Worm (Caenorhabditis elegans) whole organism, L3 larva: Measurements from ENCODE around the gene col-41.

Source experiments
- R02D3.7 ChIP-seq: fragments of 150-350 bp; optimal IDR thresholded peaks from 2 replicates; lab custom pipeline; 2014; ENCODE audit warnings: missing biosample characterization, missing genetic modification characterization
- ZK546.5 ChIP-seq: sonication (generic microtip); optimal IDR thresholded peaks from 2 replicates; lab custom pipeline; 2017; ENCODE audit warnings: missing biosample characterization, missing genetic modification characterization
- aly-2 ChIP-seq: fragments of 150-350 bp; optimal IDR thresholded peaks from 2 replicates; lab custom pipeline; 2014; ENCODE audit warnings: missing biosample characterization, missing genetic modification characterization
- ama-1 ChIP-seq: fragments of 150-350 bp; optimal IDR thresholded peaks from 2 replicates; lab custom pipeline; 2018
- ceh-16 ChIP-seq: sonication (generic microtip); optimal IDR thresholded peaks from 2 replicates; lab custom pipeline; 2017; ENCODE audit warnings: missing biosample characterization, missing genetic modification characterization
- ceh-28 ChIP-seq: fragments of 150-350 bp; optimal IDR thresholded peaks from 2 replicates; lab custom pipeline; 2014; ENCODE audit warnings: missing biosample characterization, missing genetic modification reagents, missing genetic modification characterization
- ceh-82 ChIP-seq: fragments of 150-350 bp; optimal IDR thresholded peaks from 2 replicates; lab custom pipeline; 2014; ENCODE audit warnings: missing biosample characterization, missing genetic modification characterization
- ceh-9 ChIP-seq: sonication (generic microtip); optimal IDR thresholded peaks from 2 replicates; lab custom pipeline; 2018; ENCODE audit warnings: missing biosample characterization, missing genetic modification characterization
- daf-12 ChIP-seq: fragments of 150-350 bp; optimal IDR thresholded peaks from 2 replicates; lab custom pipeline; 2014; ENCODE audit warnings: missing biosample characterization, missing genetic modification reagents, missing genetic modification characterization
- egl-27 ChIP-seq: sonication (generic microtip); optimal IDR thresholded peaks from 4 replicates; lab custom pipeline; 2017; ENCODE audit warnings: missing biosample characterization, missing genetic modification reagents, missing genetic modification characterization
- egl-5 ChIP-seq: fragments of 150-350 bp; optimal IDR thresholded peaks from 2 replicates; lab custom pipeline; 2017; ENCODE audit warnings: missing biosample characterization, missing genetic modification reagents, missing genetic modification characterization, inconsistent platforms
- elt-1 ChIP-seq: fragments of 150-350 bp; optimal IDR thresholded peaks from 2 replicates; lab custom pipeline; 2014; ENCODE audit warnings: missing biosample characterization, missing genetic modification characterization
- elt-2 ChIP-seq: sonication (generic microtip); optimal IDR thresholded peaks from 2 replicates; lab custom pipeline; 2016; ENCODE audit warnings: missing genetic modification reagents, mild to moderate bottlenecking, missing genetic modification characterization, missing compliant biosample characterization
- elt-3 ChIP-seq, 3 experiments: fragments of 150-350 bp in 1 of 3; sonication (generic microtip) in 2 of 3; optimal IDR thresholded peaks; 2 replicates in 2 of 3; 4 replicates in 1 of 3; lab custom pipeline; 2014 to 2017; ENCODE audit warnings: missing biosample characterization in 3 of 3, missing genetic modification characterization in 3 of 3
- eor-1 ChIP-seq, 2 experiments: fragments of 150-350 bp; optimal IDR thresholded peaks; 2 replicates each; lab custom pipeline; 2014 to 2018; ENCODE audit warnings: missing biosample characterization in 2 of 2, missing genetic modification characterization in 2 of 2
- fkh-10 ChIP-seq: sonication (generic microtip); optimal IDR thresholded peaks from 2 replicates; lab custom pipeline; 2017; ENCODE audit warnings: missing biosample characterization, missing genetic modification reagents, missing genetic modification characterization
- fkh-2 ChIP-seq: fragments of 150-350 bp; optimal IDR thresholded peaks from 2 replicates; lab custom pipeline; 2014; ENCODE audit warnings: missing biosample characterization, missing genetic modification reagents, missing genetic modification characterization
- fos-1 ChIP-seq: fragments of 150-350 bp; optimal IDR thresholded peaks from 2 replicates; lab custom pipeline; 2014; ENCODE audit warnings: missing biosample characterization, missing genetic modification characterization
- hmg-11 ChIP-seq: sonication (generic microtip); optimal IDR thresholded peaks from 2 replicates; lab custom pipeline; 2016; ENCODE audit warnings: missing genetic modification characterization, missing compliant biosample characterization
- jun-1 ChIP-seq: fragments of 150-350 bp; optimal IDR thresholded peaks from 2 replicates; lab custom pipeline; 2014; ENCODE audit warnings: missing biosample characterization, missing genetic modification reagents, missing genetic modification characterization
- lin-15B ChIP-seq: fragments of 150-350 bp; optimal IDR thresholded peaks from 2 replicates; lab custom pipeline; 2014; ENCODE audit warnings: missing biosample characterization, missing genetic modification characterization
- lin-39 ChIP-seq: fragments of 150-350 bp; optimal IDR thresholded peaks from 2 replicates; lab custom pipeline; 2018; ENCODE audit warnings: missing biosample characterization, missing genetic modification reagents, missing genetic modification characterization
- lsy-12 ChIP-seq: sonication (generic microtip); optimal IDR thresholded peaks from 2 replicates; lab custom pipeline; 2016; ENCODE audit warnings: mild to moderate bottlenecking, missing genetic modification characterization, missing compliant biosample characterization
- mdl-1 ChIP-seq: fragments of 150-350 bp; optimal IDR thresholded peaks from 2 replicates; lab custom pipeline; 2014; ENCODE audit warnings: missing biosample characterization, missing genetic modification characterization
- mml-1 ChIP-seq: fragments of 150-350 bp; sonication (generic microtip); optimal IDR thresholded peaks from 3 replicates; lab custom pipeline; 2014; ENCODE audit warnings: missing biosample characterization, missing genetic modification characterization
- nfya-1 ChIP-seq: sonication (generic microtip); optimal IDR thresholded peaks from 2 replicates; lab custom pipeline; 2017; ENCODE audit warnings: missing genetic modification characterization, mild to moderate bottlenecking, missing compliant biosample characterization, antibody characterized with exemption, moderate library complexity; ENCODE audit not compliant: insufficient read depth
- nhr-11 ChIP-seq: fragments of 150-350 bp; optimal IDR thresholded peaks from 2 replicates; lab custom pipeline; 2014; ENCODE audit warnings: missing biosample characterization, missing genetic modification characterization
- nhr-12 ChIP-seq: fragments of 150-350 bp; optimal IDR thresholded peaks from 2 replicates; lab custom pipeline; 2014; ENCODE audit warnings: missing biosample characterization, missing genetic modification characterization
- nhr-23 ChIP-seq: fragments of 150-350 bp; optimal IDR thresholded peaks from 2 replicates; lab custom pipeline; 2014; ENCODE audit warnings: missing biosample characterization, missing genetic modification reagents, missing genetic modification characterization
- nhr-237 ChIP-seq: fragments of 150-350 bp; optimal IDR thresholded peaks from 2 replicates; lab custom pipeline; 2014; ENCODE audit warnings: missing biosample characterization, missing genetic modification characterization
- nhr-25 ChIP-seq: sonication (generic microtip); optimal IDR thresholded peaks from 2 replicates; lab custom pipeline; 2017; ENCODE audit warnings: missing biosample characterization, missing genetic modification characterization
- nhr-28 ChIP-seq: fragments of 150-350 bp; optimal IDR thresholded peaks from 2 replicates; lab custom pipeline; 2014; ENCODE audit warnings: missing biosample characterization, missing genetic modification characterization
- nhr-43 ChIP-seq: sonication (generic microtip); optimal IDR thresholded peaks from 2 replicates; lab custom pipeline; 2016; ENCODE audit warnings: mild to moderate bottlenecking, missing genetic modification characterization, missing compliant biosample characterization; ENCODE audit not compliant: poor library complexity, severe bottlenecking
- nhr-67 ChIP-seq: fragments of 150-350 bp; optimal IDR thresholded peaks from 2 replicates; lab custom pipeline; 2014; ENCODE audit warnings: missing biosample characterization, missing genetic modification characterization
- nhr-76 ChIP-seq: fragments of 150-350 bp; sonication (generic microtip); optimal IDR thresholded peaks from 5 replicates; lab custom pipeline; 2014; ENCODE audit warnings: missing biosample characterization, missing genetic modification characterization
- nhr-77 ChIP-seq: fragments of 150-350 bp; optimal IDR thresholded peaks from 2 replicates; lab custom pipeline; 2014; ENCODE audit warnings: missing biosample characterization, missing genetic modification characterization
- pha-4 ChIP-seq: fragments of 150-350 bp; optimal IDR thresholded peaks from 2 replicates; lab custom pipeline; 2014; ENCODE audit warnings: missing biosample characterization, missing genetic modification reagents, missing genetic modification characterization
- pqm-1 ChIP-seq: fragments of 150-350 bp; optimal IDR thresholded peaks from 2 replicates; lab custom pipeline; 2017; ENCODE audit warnings: missing biosample characterization, missing genetic modification characterization, inconsistent platforms
- sea-2 ChIP-seq: fragments of 150-350 bp; sonication (generic microtip); optimal IDR thresholded peaks from 4 replicates; lab custom pipeline; 2014; ENCODE audit warnings: missing biosample characterization, missing genetic modification reagents, missing genetic modification characterization
- skn-1 ChIP-seq: fragments of 150-350 bp; optimal IDR thresholded peaks from 2 replicates; lab custom pipeline; 2014; ENCODE audit warnings: missing biosample characterization, missing genetic modification characterization
- snpc-4 ChIP-seq: fragments of 150-350 bp; optimal IDR thresholded peaks from 2 replicates; lab custom pipeline; 2014; ENCODE audit warnings: missing biosample characterization, missing genetic modification characterization
- tbx-2 ChIP-seq: sonication (generic microtip); optimal IDR thresholded peaks from 2 replicates; lab custom pipeline; 2016; ENCODE audit warnings: mild to moderate bottlenecking, missing genetic modification characterization, missing compliant biosample characterization
- unc-39 ChIP-seq: sonication (generic microtip); optimal IDR thresholded peaks from 4 replicates; lab custom pipeline; 2017; ENCODE audit warnings: missing biosample characterization, missing genetic modification characterization
- unc-62 ChIP-seq: fragments of 150-350 bp; sonication (generic microtip); optimal IDR thresholded peaks from 4 replicates; lab custom pipeline; 2014; ENCODE audit warnings: missing biosample characterization, missing genetic modification reagents, missing genetic modification characterization
- zag-1 ChIP-seq: fragments of 150-350 bp; optimal IDR thresholded peaks from 2 replicates; lab custom pipeline; 2014; ENCODE audit warnings: missing biosample characterization, missing genetic modification characterization
- ztf-11 ChIP-seq: fragments of 150-350 bp; optimal IDR thresholded peaks from 2 replicates; lab custom pipeline; 2014; ENCODE audit warnings: missing biosample characterization, missing genetic modification characterization
- ztf-4 ChIP-seq: fragments of 150-350 bp; optimal IDR thresholded peaks from 2 replicates; lab custom pipeline; 2014; ENCODE audit warnings: missing biosample characterization, missing genetic modification characterization

The col-41 gene

ce11 chrX:15181454-15181853, 5.2 kb upstream of the col-41 start, which contains the start of gene pkhm-2 (continued):
- TF ChIP-seq ztf-11 (tag; lab: Kevin White, UChicago): no peak

DNA sequence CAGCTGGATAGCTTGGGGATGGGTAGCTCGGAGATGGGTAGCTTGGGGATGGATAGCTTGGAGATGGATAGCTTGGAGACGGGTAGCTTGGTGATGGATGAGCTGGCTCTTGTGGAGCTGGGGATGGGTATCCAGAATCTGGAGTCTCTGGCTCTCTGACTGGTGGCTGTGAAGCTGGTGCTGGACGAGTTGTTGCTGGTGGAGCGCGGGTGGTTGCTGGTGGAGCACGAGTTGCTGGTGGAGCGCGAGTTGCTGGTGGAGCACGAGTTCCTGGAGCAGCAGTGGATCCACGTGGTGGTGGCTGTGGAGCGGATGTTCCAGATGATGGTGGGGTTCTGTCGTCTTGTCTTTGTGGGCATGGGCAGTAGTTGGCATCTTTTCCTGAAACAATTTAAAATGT, 1.1 kb downstream of the col-41 start:
- TF ChIP-seq lin-39 (tag; lab: Kevin White, UChicago) (no peak), ztf-11 (tag; lab: Kevin White, UChicago) (no peak)

DNA sequence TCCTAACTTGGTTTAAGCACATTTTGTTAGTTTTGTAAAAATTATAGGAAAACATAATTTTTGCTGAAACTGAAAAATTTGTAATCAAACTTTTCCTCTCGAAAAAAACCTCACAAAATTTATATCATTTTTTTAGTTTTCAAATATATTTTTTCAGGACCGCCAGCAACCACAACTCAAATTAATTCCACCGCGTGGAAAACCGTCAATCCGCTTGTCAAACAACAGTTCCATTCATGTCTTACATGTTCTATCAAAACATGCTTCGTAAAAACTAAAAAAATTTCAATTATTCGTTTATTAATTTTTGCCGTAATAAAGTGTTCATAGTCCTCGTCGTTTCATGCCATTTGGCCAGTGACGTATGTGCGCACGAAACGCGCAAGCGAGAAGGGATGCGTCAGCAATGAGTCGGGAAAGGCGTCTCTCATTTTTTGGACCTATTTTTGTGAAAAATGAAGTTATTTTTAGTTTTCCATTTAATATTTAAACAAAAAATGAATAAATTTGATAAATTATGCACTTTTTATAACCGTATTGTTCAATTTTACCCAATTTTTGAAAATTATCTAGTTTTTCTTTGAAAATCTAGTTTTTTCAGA, 2.9 kb downstream of the col-41 start, which contains the start of gene ucr-2.2:
Gene ucr-2.2 (plus strand): TSS at position 602 of the 602 bp plus-strand sequence.
- no peak for TF ChIP-seq ceh-82
- TF ChIP-seq lin-39 (tag; lab: Kevin White, UChicago): peak; percentile 61
- TF ChIP-seq fkh-2 (tag; lab: Kevin White, UChicago): no peak
- TF ChIP-seq lin-15B (tag; lab: Kevin White, UChicago): peak; percentile 58
- no peak for TF ChIP-seq unc-39 (tag; lab: Kevin White, UChicago)
- TF ChIP-seq nhr-25: peak; percentile 78
- no peak for TF ChIP-seq elt-3 (tag; optimal IDR thresholded peaks at IDR 0.05; lab: Kevin White, UChicago)
- TF ChIP-seq nhr-11 (tag; lab: Kevin White, UChicago): no peak
- no peak for TF ChIP-seq eor-1 (tag; optimal IDR thresholded peaks at IDR 0.05; lab: Kevin White, UChicago)
- peak; percentile 81 for TF ChIP-seq tbx-2 (tag; lab: Kevin White, UChicago)
- peak; percentile 93 for TF ChIP-seq pha-4
- no peak for TF ChIP-seq mml-1 (tag; lab: Kevin White, UChicago)
- TF ChIP-seq skn-1 (tag; lab: Kevin White, UChicago): peak; percentile 27
- TF ChIP-seq elt-1 (tag; lab: Kevin White, UChicago): no peak
- peak; percentile 27 for TF ChIP-seq ceh-28 (tag; lab: Kevin White, UChicago)
- no peak for TF ChIP-seq ztf-11 (tag; lab: Kevin White, UChicago)
- no peak for TF ChIP-seq aly-2 (tag; lab: Kevin White, UChicago)
- TF ChIP-seq unc-62: no peak
- TF ChIP-seq ztf-4 (tag; lab: Kevin White, UChicago): no peak
- TF ChIP-seq elt-2: peak; percentile 69
- TF ChIP-seq jun-1 (tag; lab: Kevin White, UChicago): peak; percentile 60
- peak; percentile 18 for TF ChIP-seq nhr-76 (tag; lab: Kevin White, UChicago)
- peak; percentile 87 for TF ChIP-seq nhr-23
- TF ChIP-seq egl-5 (tag; lab: Kevin White, UChicago): no peak
- TF ChIP-seq nhr-237 (tag; lab: Kevin White, UChicago): no peak
- peak; percentile 21 for TF ChIP-seq fkh-10
- TF ChIP-seq mdl-1: no peak
- no peak for TF ChIP-seq zag-1 (tag; lab: Kevin White, UChicago)
- peak; percentile 86 for TF ChIP-seq nhr-43 (tag; lab: Kevin White, UChicago)
- TF ChIP-seq nhr-67 (tag; lab: Kevin White, UChicago): no peak
- TF ChIP-seq nhr-12 (tag; lab: Kevin White, UChicago): no peak
- peak; percentile 73 for TF ChIP-seq lsy-12 (tag; lab: Kevin White, UChicago)
- TF ChIP-seq ceh-9 (tag; lab: Kevin White, UChicago): no peak
- no peak for TF ChIP-seq ceh-16 (tag; lab: Kevin White, UChicago)
- no peak for TF ChIP-seq egl-27
- TF ChIP-seq ama-1 (lab: Kevin White, UChicago): no peak
- no peak for TF ChIP-seq nhr-77 (tag; lab: Kevin White, UChicago)
- peak; percentile 89 for TF ChIP-seq snpc-4 (tag; lab: Kevin White, UChicago)
- TF ChIP-seq sea-2: no peak
- peak; percentile 88 for TF ChIP-seq hmg-11
- TF ChIP-seq nhr-28 (tag; lab: Kevin White, UChicago): no peak
- TF ChIP-seq fos-1 (tag; lab: Kevin White, UChicago): peak; percentile 59
- peak; percentile 70 for TF ChIP-seq nfya-1 (tag; lab: Kevin White, UChicago)
- TF ChIP-seq pqm-1 (tag; lab: Kevin White, UChicago): peak; percentile 29
- no peak for TF ChIP-seq ZK546.5 (tag; lab: Kevin White, UChicago)
- TF ChIP-seq R02D3.7: no peak
- TF ChIP-seq daf-12 (tag; lab: Kevin White, UChicago): no peak
